Worm (Caenorhabditis elegans): ENCODE measurements around the gene Y39B6A.33.
A peak's percentile ranks its signal among the peaks of the same experiment; 100 is the strongest.

Gene Y39B6A.33

ce11 chrV:19042256-19042655 is 40.5 kb downstream of the Y39B6A.33 start, which contains the start of gene asp-16:
Gene asp-16, minus strand, starts transcription at chrV:19042605.
- TF ChIP-seq ztf-29 (GFP tag; IDR thresholded peaks at IDR 0.05) = no peak
- 0 out of 2 replicates have a peak, but pooled peaks have one; percentile 20 for TF ChIP-seq tab-1 (GFP tag; IDR thresholded peaks at IDR 0.05)

ce11 chrV:19044753-19045152 is 43.0 kb downstream of the Y39B6A.33 start, which contains the start of gene asp-15:
Gene asp-15, minus strand, starts transcription at chrV:19044853.
- TF ChIP-seq flt-1 (GFP tag; IDR thresholded peaks at IDR 0.05) (no peak), cog-1 (tag; optimal IDR thresholded peaks at IDR 0.05) (no peak), ref-1 (GFP tag; conservative IDR thresholded peaks at IDR 0.05) (no peak), ztf-23 (GFP tag; IDR thresholded peaks at IDR 0.05) (no peak), klf-2 (GFP tag; conservative IDR thresholded peaks at IDR 0.05) (no peak), tab-1 (GFP tag; IDR thresholded peaks at IDR 0.05) (no peak), ztf-29 (GFP tag; IDR thresholded peaks at IDR 0.05) (no peak), med-1 (GFP tag; optimal IDR thresholded peaks at IDR 0.05; ENCODE audit: insufficient read depth) (no peak), T22C8.4 (GFP tag; IDR thresholded peaks at IDR 0.05) (no peak)

- TF ChIP-seq flt-1 (GFP tag; IDR thresholded peaks at IDR 0.05) = no peak
- no peak for TF ChIP-seq ztf-29 (GFP tag; IDR thresholded peaks at IDR 0.05)
- no peak for TF ChIP-seq klf-2 (GFP tag; conservative IDR thresholded peaks at IDR 0.05)
- no peak for TF ChIP-seq tab-1 (GFP tag; IDR thresholded peaks at IDR 0.05)
- no peak for TF ChIP-seq T22C8.4 (GFP tag; IDR thresholded peaks at IDR 0.05)
- no peak for TF ChIP-seq med-1 (GFP tag; optimal IDR thresholded peaks at IDR 0.05; ENCODE audit: insufficient read depth)
These were observed 45.7 kb downstream of the Y39B6A.33 start for ce11 chrV:19047442-19047841.

- TF ChIP-seq tab-1 (GFP tag; IDR thresholded peaks at IDR 0.05) (0 out of 2 replicates have a peak, but pooled peaks have one; percentile 18), ref-1 (GFP tag; conservative IDR thresholded peaks at IDR 0.05) (no peak), cog-1 (tag; optimal IDR thresholded peaks at IDR 0.05) (no peak)
These were observed 47.7 kb downstream of the Y39B6A.33 start for ce11 chrV:19049140-19050092.

ce11 chrV:19050438-19050837 is 48.7 kb downstream of the Y39B6A.33 start, which contains the start of gene asp-1:
Gene asp-1, minus strand, starts transcription at chrV:19050752.
- no peak for TF ChIP-seq klf-2 (GFP tag; conservative IDR thresholded peaks at IDR 0.05)
- no peak for TF ChIP-seq flt-1 (GFP tag; IDR thresholded peaks at IDR 0.05)
- TF ChIP-seq med-1 (GFP tag; optimal IDR thresholded peaks at IDR 0.05; ENCODE audit: insufficient read depth) = no peak
- no peak for TF ChIP-seq tab-1 (GFP tag; IDR thresholded peaks at IDR 0.05)
- TF ChIP-seq ref-1 (GFP tag; conservative IDR thresholded peaks at IDR 0.05) = no peak
- TF ChIP-seq ztf-29 (GFP tag; IDR thresholded peaks at IDR 0.05) = no peak
- no peak for TF ChIP-seq cog-1 (tag; optimal IDR thresholded peaks at IDR 0.05)

ce11 chrV:19050888-19051287 is 49.1 kb downstream of the Y39B6A.33 start:
- no peak for TF ChIP-seq ztf-29 (GFP tag; IDR thresholded peaks at IDR 0.05)
- TF ChIP-seq T22C8.4 (GFP tag; IDR thresholded peaks at IDR 0.05) = no peak
- no peak for TF ChIP-seq cog-1 (tag; optimal IDR thresholded peaks at IDR 0.05)
- no peak for TF ChIP-seq ref-1 (GFP tag; conservative IDR thresholded peaks at IDR 0.05)
- no peak for TF ChIP-seq ztf-23 (GFP tag; IDR thresholded peaks at IDR 0.05)
- no peak for TF ChIP-seq med-1 (GFP tag; optimal IDR thresholded peaks at IDR 0.05; ENCODE audit: insufficient read depth)
- no peak for TF ChIP-seq klf-2 (GFP tag; conservative IDR thresholded peaks at IDR 0.05)
- no peak for TF ChIP-seq flt-1 (GFP tag; IDR thresholded peaks at IDR 0.05)
- no peak for TF ChIP-seq tab-1 (GFP tag; IDR thresholded peaks at IDR 0.05)

- TF ChIP-seq tab-1 (GFP tag; IDR thresholded peaks at IDR 0.05) (no peak), ref-1 (GFP tag; conservative IDR thresholded peaks at IDR 0.05) (no peak)
These were observed 49.7 kb downstream of the Y39B6A.33 start for ce11 chrV:19051425-19051824.

ce11 chrV:19053281-19053680 is 51.5 kb downstream of the Y39B6A.33 start:
- TF ChIP-seq tab-1 (GFP tag; IDR thresholded peaks at IDR 0.05) = no peak
- TF ChIP-seq med-1 (GFP tag; optimal IDR thresholded peaks at IDR 0.05; ENCODE audit: insufficient read depth) = no peak
- no peak for TF ChIP-seq ztf-29 (GFP tag; IDR thresholded peaks at IDR 0.05)
- TF ChIP-seq cog-1 (tag; optimal IDR thresholded peaks at IDR 0.05) = no peak
- TF ChIP-seq flt-1 (GFP tag; IDR thresholded peaks at IDR 0.05) = no peak
